Fruit fly (Drosophila melanogaster): ENCODE data around the gene Usp32.

Gene Usp32

dm6 chr3L:19928435-19929011, 57.6 kb downstream of the Usp32 start, which contains the start of the genes CG8004 and RhoGDI (continued):
- TF ChIP-seq CG8632 (GFP tag; optimal IDR thresholded peaks at IDR 0.05) (no peak), CG8119 (GFP tag; IDR thresholded peaks at IDR 0.05) (no peak), net (GFP tag; optimal IDR thresholded peaks at IDR 0.05) (peak; percentile 22), CG11294 (GFP tag; IDR thresholded peaks at IDR 0.05) (no peak), pdm3 (GFP tag; optimal IDR thresholded peaks at IDR 0.05) (peak; percentile 78), Blimp-1 (GFP tag; optimal IDR thresholded peaks at IDR 0.05) (no peak), CG7368 (GFP tag; optimal IDR thresholded peaks at IDR 0.05) (no peak), CG6276 (GFP tag; optimal IDR thresholded peaks at IDR 0.05) (no peak), Sox14 (GFP tag; optimal IDR thresholded peaks at IDR 0.05) (peak; percentile 89), Eip75B (GFP tag; optimal IDR thresholded peaks at IDR 0.05) (peak; percentile 61), Eip93F (GFP tag; optimal IDR thresholded peaks at IDR 0.05) (peak; percentile 31), CG11902 (GFP tag; optimal IDR thresholded peaks at IDR 0.05) (no peak), CG34406 (GFP tag; optimal IDR thresholded peaks at IDR 0.05) (peak; percentile 7), CG10631 (GFP tag; optimal IDR thresholded peaks at IDR 0.05) (peak; percentile 56), vri (GFP tag; optimal IDR thresholded peaks at IDR 0.05) (peak; percentile 96), CG6854 (GFP tag; optimal IDR thresholded peaks at IDR 0.05) (no peak), CG32006 (GFP tag; optimal IDR thresholded peaks at IDR 0.05) (peak; percentile 40), Ets96B (tag; optimal IDR thresholded peaks at IDR 0.05) (no peak), Hr4 (GFP tag; optimal IDR thresholded peaks at IDR 0.05) (peak; percentile 76), CG4318 (GFP tag; optimal IDR thresholded peaks at IDR 0.05) (no peak)

DNA sequence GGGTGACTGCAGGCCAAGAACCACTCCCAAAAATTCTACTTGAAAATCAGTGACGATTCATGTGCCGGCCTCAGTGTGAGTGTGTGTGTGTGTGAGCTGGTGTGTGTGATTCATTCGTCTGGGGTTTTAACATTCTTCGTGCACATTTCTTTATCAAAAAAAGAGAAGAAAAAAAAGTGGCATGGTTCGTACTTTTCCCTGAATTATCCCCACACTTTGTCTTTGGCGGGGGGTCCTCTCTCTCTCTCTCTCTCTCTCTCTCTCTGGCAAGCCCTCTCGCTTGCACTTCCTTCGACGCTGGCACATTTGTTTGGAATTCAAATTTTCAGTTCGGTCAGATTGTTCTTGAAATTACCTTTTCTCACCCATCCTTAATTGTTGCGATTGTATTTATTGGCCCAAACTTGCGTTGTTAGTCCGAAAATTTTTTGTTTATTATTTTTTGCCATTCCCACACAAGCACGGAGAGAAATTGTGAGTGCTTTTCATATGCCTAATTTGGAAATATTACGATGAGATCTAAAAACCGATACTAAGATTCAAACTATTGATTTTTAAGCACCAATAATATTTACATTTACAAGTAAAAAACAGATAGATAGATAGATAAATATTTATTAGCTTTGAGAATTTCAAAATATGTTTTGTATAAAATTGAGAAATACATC, 58.2 kb downstream of the Usp32 start:
- TF ChIP-seq Hr4 (GFP tag; optimal IDR thresholded peaks at IDR 0.05) (peak; percentile 60), svp (GFP tag) (peak; percentile 38), CG11762 (GFP tag; optimal IDR thresholded peaks at IDR 0.05; ENCODE audit: insufficient read depth) (no peak), Ets96B (tag; optimal IDR thresholded peaks at IDR 0.05) (no peak), CG7368 (GFP tag; optimal IDR thresholded peaks at IDR 0.05) (peak; percentile 17), ss (GFP tag; optimal IDR thresholded peaks at IDR 0.05) (peak; percentile 45 to 55), CG6808 (GFP tag; optimal IDR thresholded peaks at IDR 0.05) (no peak), pdm3 (GFP tag; optimal IDR thresholded peaks at IDR 0.05) (peak; percentile 45), Eip75B (GFP tag; optimal IDR thresholded peaks at IDR 0.05) (peak; percentile 9), fd85E (GFP tag; optimal IDR thresholded peaks at IDR 0.05) (no peak), CG6276 (GFP tag; optimal IDR thresholded peaks at IDR 0.05) (no peak), cyc (GFP tag; optimal IDR thresholded peaks at IDR 0.05) (peak; percentile 5), CG10669 (GFP tag; optimal IDR thresholded peaks at IDR 0.05) (peak; percentile 11), Met (GFP tag; optimal IDR thresholded peaks at IDR 0.05) (peak; percentile 30), CG32006 (GFP tag; optimal IDR thresholded peaks at IDR 0.05) (peak; percentile 16), net (GFP tag; optimal IDR thresholded peaks at IDR 0.05) (peak; percentile 3), eg (GFP tag; IDR thresholded peaks at IDR 0.05) (no peak; the same call in 2 of the 3 replicates), CG3919 (GFP tag; optimal IDR thresholded peaks at IDR 0.05) (peak; percentile 20), lz (GFP tag; optimal IDR thresholded peaks at IDR 0.05) (peak; percentile 34), achi (GFP tag; optimal IDR thresholded peaks at IDR 0.05) (no peak), esn (GFP tag; optimal IDR thresholded peaks at IDR 0.05) (peak; percentile 58), Hr39 (GFP tag; optimal IDR thresholded peaks at IDR 0.05) (peak; percentile 35), Smox (GFP tag; optimal IDR thresholded peaks at IDR 0.05) (peak; percentile 48), dac (GFP tag; optimal IDR thresholded peaks at IDR 0.05) (no peak), topi (GFP tag; optimal IDR thresholded peaks at IDR 0.05) (peak; percentile 35), Ets21C (GFP tag; optimal IDR thresholded peaks at IDR 0.05) (no peak), CG34406 (GFP tag; optimal IDR thresholded peaks at IDR 0.05) (peak; percentile 32), Hr38 (GFP tag; optimal IDR thresholded peaks at IDR 0.05) (no peak), CG16779 (tag; optimal IDR thresholded peaks at IDR 0.05) (peak; percentile 32), CG6163 (GFP tag; IDR thresholded peaks at IDR 0.05) (peak; percentile 73; the same call in 2 of the 3 replicates), fkh (GFP tag; optimal IDR thresholded peaks at IDR 0.05) (no peak), Blimp-1 (GFP tag; optimal IDR thresholded peaks at IDR 0.05) (peak; percentile 33), Lpt (GFP tag; optimal IDR thresholded peaks at IDR 0.05) (peak; percentile 33), CG15336 (GFP tag; IDR thresholded peaks at IDR 0.05) (0 out of 2 replicates have a peak, but pooled peaks have one; percentile 10), CG1621 (tag; optimal IDR thresholded peaks at IDR 0.05) (no peak), CG6854 (GFP tag; optimal IDR thresholded peaks at IDR 0.05) (peak; percentile 30), CG31627 (GFP tag; optimal IDR thresholded peaks at IDR 0.05) (peak; percentile 30), Gug (GFP tag; IDR thresholded peaks at IDR 0.05) (no peak), vri (GFP tag; optimal IDR thresholded peaks at IDR 0.05) (peak; percentile 28)
